Worm (Caenorhabditis elegans) whole organism, L3 larva: Measurements from ENCODE around the gene F13D11.3.
A peak's percentile ranks its signal among the peaks of the same experiment; 100 is the strongest.

Source experiments
- R02D3.7 ChIP-seq: fragments of 150-350 bp; optimal IDR thresholded peaks from 2 replicates; lab custom pipeline; 2014; ENCODE audit warnings: missing biosample characterization, missing genetic modification characterization
- ZK546.5 ChIP-seq: sonication (generic microtip); optimal IDR thresholded peaks from 2 replicates; lab custom pipeline; 2017; ENCODE audit warnings: missing biosample characterization, missing genetic modification characterization
- ama-1 ChIP-seq: fragments of 150-350 bp; optimal IDR thresholded peaks from 2 replicates; lab custom pipeline; 2018
- ceh-28 ChIP-seq: fragments of 150-350 bp; optimal IDR thresholded peaks from 2 replicates; lab custom pipeline; 2014; ENCODE audit warnings: missing biosample characterization, missing genetic modification reagents, missing genetic modification characterization
- ceh-82 ChIP-seq: fragments of 150-350 bp; optimal IDR thresholded peaks from 2 replicates; lab custom pipeline; 2014; ENCODE audit warnings: missing biosample characterization, missing genetic modification characterization
- egl-27 ChIP-seq: sonication (generic microtip); optimal IDR thresholded peaks from 4 replicates; lab custom pipeline; 2017; ENCODE audit warnings: missing biosample characterization, missing genetic modification reagents, missing genetic modification characterization
- elt-1 ChIP-seq: fragments of 150-350 bp; optimal IDR thresholded peaks from 2 replicates; lab custom pipeline; 2014; ENCODE audit warnings: missing biosample characterization, missing genetic modification characterization
- elt-2 ChIP-seq: sonication (generic microtip); optimal IDR thresholded peaks from 2 replicates; lab custom pipeline; 2016; ENCODE audit warnings: missing genetic modification reagents, mild to moderate bottlenecking, missing genetic modification characterization, missing compliant biosample characterization
- elt-3 ChIP-seq, 3 experiments: fragments of 150-350 bp in 1 of 3; sonication (generic microtip) in 2 of 3; optimal IDR thresholded peaks; 2 replicates in 2 of 3; 4 replicates in 1 of 3; lab custom pipeline; 2014 to 2017; ENCODE audit warnings: missing biosample characterization in 3 of 3, missing genetic modification characterization in 3 of 3
- fkh-10 ChIP-seq: sonication (generic microtip); optimal IDR thresholded peaks from 2 replicates; lab custom pipeline; 2017; ENCODE audit warnings: missing biosample characterization, missing genetic modification reagents, missing genetic modification characterization
- fkh-2 ChIP-seq: fragments of 150-350 bp; optimal IDR thresholded peaks from 2 replicates; lab custom pipeline; 2014; ENCODE audit warnings: missing biosample characterization, missing genetic modification reagents, missing genetic modification characterization
- fos-1 ChIP-seq: fragments of 150-350 bp; optimal IDR thresholded peaks from 2 replicates; lab custom pipeline; 2014; ENCODE audit warnings: missing biosample characterization, missing genetic modification characterization
- hmg-11 ChIP-seq: sonication (generic microtip); optimal IDR thresholded peaks from 2 replicates; lab custom pipeline; 2016; ENCODE audit warnings: missing genetic modification characterization, missing compliant biosample characterization
- jun-1 ChIP-seq: fragments of 150-350 bp; optimal IDR thresholded peaks from 2 replicates; lab custom pipeline; 2014; ENCODE audit warnings: missing biosample characterization, missing genetic modification reagents, missing genetic modification characterization
- lin-39 ChIP-seq: fragments of 150-350 bp; optimal IDR thresholded peaks from 2 replicates; lab custom pipeline; 2018; ENCODE audit warnings: missing biosample characterization, missing genetic modification reagents, missing genetic modification characterization
- lsy-12 ChIP-seq: sonication (generic microtip); optimal IDR thresholded peaks from 2 replicates; lab custom pipeline; 2016; ENCODE audit warnings: mild to moderate bottlenecking, missing genetic modification characterization, missing compliant biosample characterization
- mdl-1 ChIP-seq: fragments of 150-350 bp; optimal IDR thresholded peaks from 2 replicates; lab custom pipeline; 2014; ENCODE audit warnings: missing biosample characterization, missing genetic modification characterization
- mml-1 ChIP-seq: fragments of 150-350 bp; sonication (generic microtip); optimal IDR thresholded peaks from 3 replicates; lab custom pipeline; 2014; ENCODE audit warnings: missing biosample characterization, missing genetic modification characterization
- nfya-1 ChIP-seq: sonication (generic microtip); optimal IDR thresholded peaks from 2 replicates; lab custom pipeline; 2017; ENCODE audit warnings: missing genetic modification characterization, mild to moderate bottlenecking, missing compliant biosample characterization, antibody characterized with exemption, moderate library complexity; ENCODE audit not compliant: insufficient read depth
- nhr-11 ChIP-seq: fragments of 150-350 bp; optimal IDR thresholded peaks from 2 replicates; lab custom pipeline; 2014; ENCODE audit warnings: missing biosample characterization, missing genetic modification characterization
- nhr-12 ChIP-seq: fragments of 150-350 bp; optimal IDR thresholded peaks from 2 replicates; lab custom pipeline; 2014; ENCODE audit warnings: missing biosample characterization, missing genetic modification characterization
- nhr-25 ChIP-seq: sonication (generic microtip); optimal IDR thresholded peaks from 2 replicates; lab custom pipeline; 2017; ENCODE audit warnings: missing biosample characterization, missing genetic modification characterization
- nhr-43 ChIP-seq: sonication (generic microtip); optimal IDR thresholded peaks from 2 replicates; lab custom pipeline; 2016; ENCODE audit warnings: mild to moderate bottlenecking, missing genetic modification characterization, missing compliant biosample characterization; ENCODE audit not compliant: poor library complexity, severe bottlenecking
- nhr-76 ChIP-seq: fragments of 150-350 bp; sonication (generic microtip); optimal IDR thresholded peaks from 5 replicates; lab custom pipeline; 2014; ENCODE audit warnings: missing biosample characterization, missing genetic modification characterization
- nhr-77 ChIP-seq: fragments of 150-350 bp; optimal IDR thresholded peaks from 2 replicates; lab custom pipeline; 2014; ENCODE audit warnings: missing biosample characterization, missing genetic modification characterization
- pqm-1 ChIP-seq: fragments of 150-350 bp; optimal IDR thresholded peaks from 2 replicates; lab custom pipeline; 2017; ENCODE audit warnings: missing biosample characterization, missing genetic modification characterization, inconsistent platforms
- snpc-4 ChIP-seq: fragments of 150-350 bp; optimal IDR thresholded peaks from 2 replicates; lab custom pipeline; 2014; ENCODE audit warnings: missing biosample characterization, missing genetic modification characterization
- tbx-2 ChIP-seq: sonication (generic microtip); optimal IDR thresholded peaks from 2 replicates; lab custom pipeline; 2016; ENCODE audit warnings: mild to moderate bottlenecking, missing genetic modification characterization, missing compliant biosample characterization
- unc-62 ChIP-seq: fragments of 150-350 bp; sonication (generic microtip); optimal IDR thresholded peaks from 4 replicates; lab custom pipeline; 2014; ENCODE audit warnings: missing biosample characterization, missing genetic modification reagents, missing genetic modification characterization

The F13D11.3 gene

ce11 chrX:5826976-5827375, 21.3 kb upstream of the F13D11.3 start:
- TF ChIP-seq nhr-12 (no peak), ama-1 (lab: Kevin White, UChicago) (no peak), nhr-25 (tag; lab: Kevin White, UChicago) (no peak), R02D3.7 (no peak), elt-2 (tag; lab: Kevin White, UChicago) (no peak), jun-1 (tag; lab: Kevin White, UChicago) (no peak), snpc-4 (tag; lab: Kevin White, UChicago) (no peak), ceh-28 (tag; lab: Kevin White, UChicago) (no peak), fkh-10 (GFP tag; lab: Kevin White, UChicago) (no peak), pqm-1 (tag; lab: Kevin White, UChicago) (no peak), nhr-11 (tag; lab: Kevin White, UChicago) (no peak), egl-27 (tag; lab: Kevin White, UChicago) (no peak), fkh-2 (tag; lab: Kevin White, UChicago) (no peak), ZK546.5 (tag; lab: Kevin White, UChicago) (no peak)

ce11 chrX:5821842-5822241, 16.1 kb upstream of the F13D11.3 start, which contains the start of gene hbl-1:
TSS of gene hbl-1 (plus strand) at chrX:5822142.
- TF ChIP-seq lin-39 (tag; lab: Kevin White, UChicago) = no peak
- no peak for TF ChIP-seq fos-1
- no peak for TF ChIP-seq R02D3.7
- TF ChIP-seq ceh-82 (tag; lab: Kevin White, UChicago) = no peak
- no peak for TF ChIP-seq nhr-76
- no peak for TF ChIP-seq lsy-12 (tag; lab: Kevin White, UChicago)
- no peak for TF ChIP-seq nhr-77 (tag; lab: Kevin White, UChicago)
- no peak for TF ChIP-seq nhr-25 (tag; lab: Kevin White, UChicago)
- TF ChIP-seq hmg-11 (tag; lab: Kevin White, UChicago) = no peak
- TF ChIP-seq unc-62 (GFP tag; lab: Kevin White, UChicago) = no peak
- TF ChIP-seq, all 47 proteins: peak for 0

- TF ChIP-seq elt-3 (tag; optimal IDR thresholded peaks at IDR 0.05; lab: Kevin White, UChicago) (no peak), mml-1 (tag; lab: Kevin White, UChicago) (no peak), nhr-76 (no peak), lsy-12 (tag; lab: Kevin White, UChicago) (peak; percentile 30), nhr-25 (tag; lab: Kevin White, UChicago) (peak; percentile 75), tbx-2 (tag; lab: Kevin White, UChicago) (no peak), nhr-43 (tag; lab: Kevin White, UChicago) (peak; percentile 30), nfya-1 (no peak), elt-1 (no peak), hmg-11 (tag; lab: Kevin White, UChicago) (no peak), unc-62 (GFP tag; lab: Kevin White, UChicago) (no peak), nhr-12 (no peak), egl-27 (tag; lab: Kevin White, UChicago) (no peak)
Measured at ce11 chrX:5820880-5821279, 15.2 kb upstream of the F13D11.3 start.

ce11 chrX:5819702-5820470, 14.2 kb upstream of the F13D11.3 start:
- TF ChIP-seq fkh-10 (GFP tag; lab: Kevin White, UChicago) = peak; percentile 71
- TF ChIP-seq mdl-1 (tag; lab: Kevin White, UChicago) = no peak
- TF ChIP-seq nfya-1 = peak; percentile 64
- peak; percentile 44 for TF ChIP-seq ama-1 (lab: Kevin White, UChicago)
- TF ChIP-seq lsy-12 (tag; lab: Kevin White, UChicago) = no peak
- TF ChIP-seq hmg-11 (tag; lab: Kevin White, UChicago) = peak; percentile 1
- no peak for TF ChIP-seq fos-1

ce11 chrX:5818176-5818575, 12.5 kb upstream of the F13D11.3 start:
- TF ChIP-seq nhr-11 (tag; lab: Kevin White, UChicago) = no peak
- TF ChIP-seq fos-1 = no peak
- TF ChIP-seq nhr-43 (tag; lab: Kevin White, UChicago) = peak; percentile 33
- TF ChIP-seq lin-39 (tag; lab: Kevin White, UChicago) = peak; percentile 62
- TF ChIP-seq nhr-25 (tag; lab: Kevin White, UChicago) = peak; percentile 11
